Fruit fly (Drosophila melanogaster): ENCODE results near the gene ScpX.

DNA sequence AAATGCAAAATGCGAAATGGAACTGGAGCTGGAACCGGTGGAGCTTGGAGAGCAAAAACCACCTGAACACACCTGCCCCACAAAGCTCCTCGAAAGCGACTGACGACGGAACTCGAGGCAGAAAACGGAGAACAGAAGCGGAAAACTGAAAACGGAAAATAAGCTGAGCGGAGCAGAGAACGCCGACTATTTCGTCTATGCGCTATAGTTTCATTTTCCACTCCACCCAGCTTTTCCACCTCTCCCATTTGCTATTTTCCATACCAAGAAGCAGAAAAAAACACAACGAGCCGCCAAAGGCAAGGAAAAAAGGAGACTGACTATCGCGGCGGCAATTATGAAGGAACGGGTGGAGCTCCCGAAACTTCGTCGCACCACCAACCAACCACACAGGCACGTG, 38.2 kb upstream of the ScpX start, which contains the start of gene ham:
- TF ChIP-seq CG6854 (GFP tag; optimal IDR thresholded peaks at IDR 0.05), result no peak
- no peak for TF ChIP-seq Sox15 (GFP tag; optimal IDR thresholded peaks at IDR 0.05)
- TF ChIP-seq Eip75B (GFP tag; optimal IDR thresholded peaks at IDR 0.05), result no peak
- no peak for TF ChIP-seq CG10631 (GFP tag; optimal IDR thresholded peaks at IDR 0.05)
- TF ChIP-seq Eip93F (GFP tag; optimal IDR thresholded peaks at IDR 0.05), result no peak
- no peak for TF ChIP-seq CG3032 (tag; optimal IDR thresholded peaks at IDR 0.05)

Measured in whole organism, prepupa.